Fruit fly (Drosophila melanogaster) whole organism, prepupa: ENCODE data around the gene D12.

Source experiments
- CG11762 ChIP-seq: fragments of 200-800 bp; sonication (Bioruptor generic); optimal IDR thresholded peaks from 3 replicates; lab custom pipeline; 2016; ENCODE audit warnings: missing biosample characterization, missing genetic modification characterization; ENCODE audit not compliant: insufficient read depth
- CG16779 ChIP-seq: fragments of 200-800 bp; sonication (Bioruptor generic); optimal IDR thresholded peaks from 3 replicates; lab custom pipeline; 2017; ENCODE audit warnings: missing biosample characterization, mild to moderate bottlenecking, missing genetic modification characterization
- CG3032 ChIP-seq: fragments of 200-800 bp; optimal IDR thresholded peaks from 2 replicates; lab custom pipeline; 2019; ENCODE audit warnings: missing biosample characterization, mild to moderate bottlenecking, missing genetic modification characterization, moderate library complexity
- CG6854 ChIP-seq: fragments of 200-800 bp; sonication (Bioruptor generic); optimal IDR thresholded peaks from 2 replicates; lab custom pipeline; 2017; ENCODE audit warnings: missing biosample characterization, mild to moderate bottlenecking, missing genetic modification characterization
- CG8632 ChIP-seq: fragments of 200-800 bp; sonication (Bioruptor generic); optimal IDR thresholded peaks from 3 replicates; lab custom pipeline; 2016; ENCODE audit warnings: missing biosample characterization, missing genetic modification characterization
- Hr38 ChIP-seq: sonication (Bioruptor generic); optimal IDR thresholded peaks from 2 replicates; lab custom pipeline; 2016; ENCODE audit warnings: missing biosample characterization, missing genetic modification characterization
- Sox15 ChIP-seq: fragments of 200-800 bp; sonication (Bioruptor generic); optimal IDR thresholded peaks from 3 replicates; lab custom pipeline; 2016; ENCODE audit warnings: missing biosample characterization, missing genetic modification characterization
- salr ChIP-seq, 2 experiments: fragments of 200-800 bp; sonication (Bioruptor generic); optimal IDR thresholded peaks; 3 replicates each; lab custom pipeline; 2016 to 2018; ENCODE audit warnings: missing biosample characterization in 2 of 2, missing genetic modification characterization in 2 of 2, mild to moderate bottlenecking in 1 of 2
- svp ChIP-seq: fragments of 200-800 bp; sonication (Bioruptor generic); peaks from one replicate; lab custom pipeline; 2016; ENCODE audit warnings: missing biosample characterization, missing genetic modification characterization

DNA sequence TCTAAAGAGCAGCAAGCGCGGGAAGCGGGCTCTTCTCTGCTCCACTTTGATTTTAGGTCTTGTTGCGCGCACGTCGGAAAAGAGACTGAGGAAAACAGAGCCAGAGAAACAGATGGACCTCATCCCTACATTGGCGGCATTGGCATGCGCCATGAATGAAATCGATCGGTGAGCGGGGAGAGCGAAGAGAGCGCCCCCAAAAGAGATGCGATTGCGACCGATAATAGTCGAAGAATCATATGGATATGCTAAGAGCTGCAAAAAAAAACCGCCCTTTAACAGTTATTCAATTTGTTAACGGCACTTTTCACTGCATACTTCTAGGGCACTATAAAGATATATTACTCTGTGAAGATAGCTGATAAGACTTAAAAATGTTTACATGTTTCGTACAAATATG, 3.7 kb downstream of the D12 start, which contains the start of gene grk:
- no peak for TF ChIP-seq salr (GFP tag; optimal IDR thresholded peaks at IDR 0.05; lab: Kevin White, UChicago)
- TF ChIP-seq Hr38 (GFP tag; lab: Kevin White, UChicago) = no peak
- no peak for TF ChIP-seq CG11762 (GFP tag; lab: Kevin White, UChicago)
- TF ChIP-seq CG6854 (GFP tag; lab: Kevin White, UChicago) = no peak
- no peak for TF ChIP-seq CG16779 (tag; lab: Kevin White, UChicago)
- TF ChIP-seq CG8632 (GFP tag; lab: Kevin White, UChicago) = no peak
- TF ChIP-seq svp (GFP tag; lab: Kevin White, UChicago) = no peak
- TF ChIP-seq CG3032 (tag; lab: Kevin White, UChicago) = no peak
- no peak for TF ChIP-seq Sox15 (GFP tag; lab: Kevin White, UChicago)
